Worm (Caenorhabditis elegans) whole organism, L4 larva: Measurements from ENCODE around the gene T25G12.6.

Experiments used
- F44E2.7 ChIP-seq: fragments of 200-800 bp; sonication (Bioruptor generic); IDR thresholded peaks from 2 replicates; pipeline ENCODE4 v2.1.2; 2022; ENCODE audit warnings: missing genetic modification characterization, missing compliant biosample characterization
- T26A8.4 ChIP-seq: fragments of 200-800 bp; sonication (Bioruptor generic); IDR thresholded peaks from 2 replicates; pipeline ENCODE4 v1.3.6; 2022; ENCODE audit warnings: missing genetic modification characterization, missing compliant biosample characterization
- Y75B8A.6 ChIP-seq: fragments of 200-800 bp; sonication (Bioruptor generic); IDR thresholded peaks from 2 replicates; pipeline ENCODE4 v1.3.6; 2022; ENCODE audit warnings: missing genetic modification reagents, missing genetic modification characterization, missing compliant biosample characterization
- ZK337.2 ChIP-seq: fragments of 200-800 bp; sonication (Bioruptor generic); IDR thresholded peaks from 2 replicates; pipeline ENCODE4 v1.3.6; 2022; ENCODE audit warnings: missing genetic modification reagents, missing genetic modification characterization, missing compliant biosample characterization
- ZK546.5 ChIP-seq, 2 experiments: sonication (generic microtip); optimal IDR thresholded peaks; 2 replicates each; lab custom pipeline; 2017; ENCODE audit warnings: missing biosample characterization in 2 of 2, missing genetic modification characterization in 2 of 2
- aha-1 ChIP-seq: fragments of 150-350 bp; peaks from one replicate; lab custom pipeline; 2014; ENCODE audit warnings: missing biosample characterization, missing genetic modification characterization
- ama-1 ChIP-seq: fragments of 150-350 bp; optimal IDR thresholded peaks from 2 replicates; lab custom pipeline; 2014; ENCODE audit warnings: inconsistent platforms, mixed read lengths
- ceh-20 ChIP-seq: fragments of 200-800 bp; sonication (Bioruptor generic); IDR thresholded peaks from 2 replicates; pipeline ENCODE4 v1.3.6; 2022; ENCODE audit warnings: missing genetic modification reagents, missing genetic modification characterization, missing compliant biosample characterization
- ceh-28 ChIP-seq: fragments of 150-350 bp; optimal IDR thresholded peaks from 2 replicates; lab custom pipeline; 2014; ENCODE audit warnings: missing biosample characterization, missing genetic modification reagents, missing genetic modification characterization
- ceh-32 ChIP-seq: sonication (generic microtip); optimal IDR thresholded peaks from 2 replicates; lab custom pipeline; 2016; ENCODE audit warnings: mild to moderate bottlenecking, missing genetic modification characterization, missing compliant biosample characterization; ENCODE audit not compliant: poor library complexity
- daf-16 ChIP-seq, 3 experiments: sonication (generic microtip); optimal IDR thresholded peaks; 2 replicates each; lab custom pipeline; 2016 to 2017; ENCODE audit warnings: missing genetic modification characterization in 3 of 3, missing genetic modification reagents in 3 of 3, mild to moderate bottlenecking in 2 of 3, missing compliant biosample characterization in 2 of 3, missing biosample characterization in 1 of 3, moderate library complexity in 1 of 3
- daf-8 ChIP-seq: fragments of 200-800 bp; sonication (Bioruptor generic); IDR thresholded peaks from 2 replicates; pipeline ENCODE4 v1.3.6; 2022; ENCODE audit warnings: missing genetic modification characterization, missing compliant biosample characterization
- dmd-6 ChIP-seq: fragments of 200-800 bp; sonication (Bioruptor generic); IDR thresholded peaks from 2 replicates; pipeline ENCODE4 v1.3.6; 2022; ENCODE audit warnings: missing genetic modification reagents, missing genetic modification characterization, missing compliant biosample characterization
- dve-1 ChIP-seq: sonication (generic microtip); optimal IDR thresholded peaks from 2 replicates; lab custom pipeline; 2017; ENCODE audit warnings: antibody characterized with exemption, mild to moderate bottlenecking, missing genetic modification characterization, missing compliant biosample characterization; ENCODE audit not compliant: insufficient read depth
- egl-43 ChIP-seq: fragments of 200-800 bp; sonication (Bioruptor generic); IDR thresholded peaks from 2 replicates; pipeline ENCODE4 v1.3.6; 2022; ENCODE audit warnings: missing genetic modification reagents, missing genetic modification characterization, missing compliant biosample characterization
- hlh-11 ChIP-seq: fragments of 200-800 bp; sonication (Bioruptor generic); optimal IDR thresholded peaks from 2 replicates; lab custom pipeline; 2018; ENCODE audit warnings: mild to moderate bottlenecking, missing genetic modification characterization, missing compliant biosample characterization
- jun-1 ChIP-seq: fragments of 150-350 bp; optimal IDR thresholded peaks from 2 replicates; lab custom pipeline; 2014; ENCODE audit warnings: missing biosample characterization, missing genetic modification reagents, missing genetic modification characterization
- lin-13 ChIP-seq: fragments of 150-350 bp; optimal IDR thresholded peaks from 2 replicates; lab custom pipeline; 2014; ENCODE audit warnings: missing biosample characterization, missing genetic modification reagents, missing genetic modification characterization
- lin-15B ChIP-seq: fragments of 150-350 bp; sonication (generic microtip); optimal IDR thresholded peaks from 3 replicates; lab custom pipeline; 2014; ENCODE audit warnings: missing biosample characterization, missing genetic modification characterization
- lin-29 ChIP-seq: fragments of 200-800 bp; sonication (Bioruptor generic); IDR thresholded peaks from 2 replicates; pipeline ENCODE4 v1.3.6; 2022; ENCODE audit warnings: missing genetic modification reagents, missing genetic modification characterization, missing compliant biosample characterization
- lin-38 ChIP-seq: fragments of 200-800 bp; sonication (Bioruptor generic); IDR thresholded peaks from 2 replicates; pipeline ENCODE4 v1.3.6; 2022; ENCODE audit warnings: missing genetic modification reagents, missing genetic modification characterization, missing compliant biosample characterization
- madf-9 ChIP-seq: fragments of 200-800 bp; sonication (Bioruptor generic); conservative IDR thresholded peaks from 2 replicates; pipeline ENCODE4 v1.3.6; 2022; ENCODE audit warnings: missing genetic modification reagents, missing genetic modification characterization, missing compliant biosample characterization
- mdl-1 ChIP-seq, 2 experiments: fragments of 150-350 bp in 1 of 2; sonication (generic microtip) in 1 of 2; optimal IDR thresholded peaks; 2 replicates each; lab custom pipeline; 2014 to 2017; ENCODE audit warnings: missing biosample characterization in 2 of 2, missing genetic modification characterization in 2 of 2
- mes-2 ChIP-seq: sonication (generic microtip); optimal IDR thresholded peaks from 2 replicates; lab custom pipeline; 2016; ENCODE audit warnings: missing genotype, mild to moderate bottlenecking, missing genetic modification characterization, missing compliant biosample characterization; ENCODE audit not compliant: poor library complexity, severe bottlenecking
- mxl-3 ChIP-seq: fragments of 200-800 bp; sonication (Bioruptor generic); optimal IDR thresholded peaks from 2 replicates; lab custom pipeline; 2018; ENCODE audit warnings: mild to moderate bottlenecking, missing genetic modification characterization, missing compliant biosample characterization
- nhr-102 ChIP-seq: sonication (generic microtip); optimal IDR thresholded peaks from 2 replicates; lab custom pipeline; 2016; ENCODE audit warnings: mild to moderate bottlenecking, missing genetic modification characterization, moderate library complexity, missing compliant biosample characterization
- nhr-11 ChIP-seq: fragments of 150-350 bp; optimal IDR thresholded peaks from 2 replicates; lab custom pipeline; 2014; ENCODE audit warnings: missing biosample characterization, missing genetic modification characterization
- nhr-111 ChIP-seq: fragments of 200-800 bp; sonication (Bioruptor generic); optimal IDR thresholded peaks from 2 replicates; lab custom pipeline; 2018; ENCODE audit warnings: mild to moderate bottlenecking, missing genetic modification characterization, missing compliant biosample characterization
- nhr-25 ChIP-seq: sonication (generic microtip); optimal IDR thresholded peaks from 2 replicates; lab custom pipeline; 2017; ENCODE audit warnings: missing genetic modification characterization, mild to moderate bottlenecking, missing compliant biosample characterization, antibody characterized with exemption, moderate library complexity, borderline replicate concordance; ENCODE audit not compliant: insufficient read depth
- nhr-28 ChIP-seq: fragments of 150-350 bp; optimal IDR thresholded peaks from 2 replicates; lab custom pipeline; 2014; ENCODE audit warnings: missing biosample characterization, missing genetic modification characterization
- nhr-41 ChIP-seq: fragments of 200-800 bp; sonication (Bioruptor generic); IDR thresholded peaks from 2 replicates; pipeline ENCODE4 v1.3.6; 2022; ENCODE audit warnings: missing genetic modification reagents, missing genetic modification characterization, missing compliant biosample characterization
- nhr-6 ChIP-seq: fragments of 150-350 bp; optimal IDR thresholded peaks from 2 replicates; lab custom pipeline; 2014; ENCODE audit warnings: missing biosample characterization, missing genetic modification characterization
- pha-4 ChIP-seq, 2 experiments: fragments of 150-350 bp in 1 of 2; fragments of 200-800 bp in 1 of 2; sonication (Bioruptor generic) in 1 of 2; IDR thresholded peaks in 1 of 2; optimal IDR thresholded peaks in 1 of 2; 2 replicates each; pipeline versions ENCODE4 v1.3.6 to Lab custom; 2014 to 2022; ENCODE audit warnings: missing genetic modification characterization in 2 of 2, missing genetic modification reagents in 2 of 2, missing biosample characterization in 1 of 2, missing compliant biosample characterization in 1 of 2
- php-3 ChIP-seq: fragments of 200-800 bp; sonication (Bioruptor generic); IDR thresholded peaks from 2 replicates; pipeline ENCODE4 v1.3.6; 2022; ENCODE audit warnings: missing genetic modification reagents, missing genetic modification characterization, missing compliant biosample characterization
- pqm-1 ChIP-seq: sonication (generic microtip); optimal IDR thresholded peaks from 2 replicates; lab custom pipeline; 2017; ENCODE audit warnings: missing biosample characterization, missing genetic modification characterization
- saeg-2 ChIP-seq: fragments of 200-800 bp; sonication (Bioruptor generic); IDR thresholded peaks from 2 replicates; pipeline ENCODE4 v1.3.6; 2022; ENCODE audit warnings: missing genetic modification reagents, missing genetic modification characterization, missing compliant biosample characterization
- sdz-12 ChIP-seq: fragments of 200-800 bp; sonication (Bioruptor generic); optimal IDR thresholded peaks from 2 replicates; lab custom pipeline; 2018; ENCODE audit warnings: mild to moderate bottlenecking, missing genetic modification characterization, missing compliant biosample characterization
- set-16 ChIP-seq: fragments of 200-800 bp; sonication (Bioruptor generic); IDR thresholded peaks from 2 replicates; pipeline ENCODE4 v1.3.6; 2022; ENCODE audit warnings: missing genetic modification reagents, missing genetic modification characterization, missing compliant biosample characterization
- skn-1 ChIP-seq: fragments of 150-350 bp; optimal IDR thresholded peaks from 2 replicates; lab custom pipeline; 2014; ENCODE audit warnings: missing biosample characterization, missing genetic modification characterization
- snpc-1.2 ChIP-seq: fragments of 200-800 bp; sonication (Bioruptor generic); IDR thresholded peaks from 2 replicates; pipeline ENCODE4 v1.3.6; 2022; ENCODE audit warnings: missing genetic modification reagents, missing genetic modification characterization, missing compliant biosample characterization
- snpc-4 ChIP-seq: fragments of 150-350 bp; optimal IDR thresholded peaks from 2 replicates; lab custom pipeline; 2014; ENCODE audit warnings: missing biosample characterization, missing genetic modification characterization
- spr-1 ChIP-seq: sonication (generic microtip); optimal IDR thresholded peaks from 2 replicates; lab custom pipeline; 2016; ENCODE audit warnings: mild to moderate bottlenecking, missing genetic modification characterization, missing compliant biosample characterization
- tra-1 ChIP-seq: fragments of 200-800 bp; sonication (Bioruptor generic); IDR thresholded peaks from 2 replicates; pipeline ENCODE4 v1.3.6; 2022; ENCODE audit warnings: missing genetic modification reagents, missing genetic modification characterization, missing compliant biosample characterization
- vab-7 ChIP-seq: fragments of 200-800 bp; sonication (Bioruptor generic); IDR thresholded peaks from 2 replicates; pipeline ENCODE4 v1.3.6; 2022; ENCODE audit warnings: missing genetic modification reagents, missing genetic modification characterization, missing compliant biosample characterization
- zfp-2 ChIP-seq: sonication (generic microtip); optimal IDR thresholded peaks from 2 replicates; lab custom pipeline; 2016; ENCODE audit warnings: mild to moderate bottlenecking, missing genetic modification characterization, missing compliant biosample characterization
- zip-11 ChIP-seq: fragments of 200-800 bp; sonication (Bioruptor generic); IDR thresholded peaks from 2 replicates; pipeline ENCODE4 v1.3.6; 2022; ENCODE audit warnings: missing genetic modification characterization, missing compliant biosample characterization

Gene T25G12.6

ce11 chrX:17185696-17186430 is 44.1 kb downstream of the T25G12.6 start, which contains the start of gene sid-3:
TSS of gene sid-3 (plus strand) at chrX:17186380.
- TF ChIP-seq nhr-6 (tag; lab: Kevin White, UChicago) = no peak
- no peak for TF ChIP-seq daf-8 (GFP tag; lab: Robert Waterston, UW)
- TF ChIP-seq lin-29 = no peak
- no peak for TF ChIP-seq ZK546.5 (tag; optimal IDR thresholded peaks at IDR 0.05; lab: Kevin White, UChicago)
- no peak for TF ChIP-seq ZK337.2 (GFP tag; lab: Robert Waterston, UW)
- peak; percentile 55 for TF ChIP-seq hlh-11 (tag; lab: Kevin White, UChicago)
- TF ChIP-seq zfp-2 = no peak
- peak; percentile 96 for TF ChIP-seq aha-1 (tag; lab: Kevin White, UChicago)
- no peak for TF ChIP-seq snpc-4 (tag; lab: Kevin White, UChicago)
- no peak for TF ChIP-seq egl-43 (GFP tag; lab: Robert Waterston, UW)
- TF ChIP-seq saeg-2 = no peak
- no peak for TF ChIP-seq ama-1 (lab: Kevin White, UChicago)
- TF ChIP-seq pqm-1 (tag; lab: Kevin White, UChicago) = peak; percentile 75
- no peak for TF ChIP-seq nhr-111
- no peak for TF ChIP-seq madf-9
- no peak for TF ChIP-seq ceh-20 (GFP tag; lab: Robert Waterston, UW)
- no peak for TF ChIP-seq nhr-11 (tag; lab: Kevin White, UChicago)
- no peak for TF ChIP-seq vab-7
- TF ChIP-seq nhr-41 = no peak
- no peak for TF ChIP-seq skn-1 (tag; lab: Kevin White, UChicago)
- TF ChIP-seq ceh-32 (tag; lab: Kevin White, UChicago) = no peak
- no peak for TF ChIP-seq nhr-102 (tag; lab: Kevin White, UChicago)
- TF ChIP-seq daf-16 (GFP tag; optimal IDR thresholded peaks at IDR 0.05; lab: Kevin White, UChicago) = no peak
- TF ChIP-seq daf-16 (tag; optimal IDR thresholded peaks at IDR 0.05; lab: Kevin White, UChicago) = peak; percentile 51
- TF ChIP-seq F44E2.7 (GFP tag; lab: Robert Waterston, UW) = no peak
- TF ChIP-seq lin-38 (GFP tag; lab: Robert Waterston, UW) = no peak
- no peak for TF ChIP-seq snpc-1.2 (GFP tag; lab: Robert Waterston, UW)
- TF ChIP-seq mxl-3 (GFP tag; lab: Kevin White, UChicago) = peak; percentile 23
- TF ChIP-seq nhr-25 (tag; lab: Kevin White, UChicago) = no peak
- TF ChIP-seq lin-13 (GFP tag; lab: Kevin White, UChicago) = no peak
- peak; percentile 25 for TF ChIP-seq mes-2 (tag; lab: Kevin White, UChicago)
- no peak for TF ChIP-seq Y75B8A.6
- no peak for TF ChIP-seq zip-11 (GFP tag; lab: Robert Waterston, UW)
- no peak for TF ChIP-seq pha-4 (GFP tag; IDR thresholded peaks at IDR 0.05; lab: Robert Waterston, UW)
- no peak for TF ChIP-seq pha-4 (tag; optimal IDR thresholded peaks at IDR 0.05; lab: Kevin White, UChicago)
- no peak for TF ChIP-seq set-16 (GFP tag; lab: Robert Waterston, UW)
- TF ChIP-seq mdl-1 (tag; optimal IDR thresholded peaks at IDR 0.05; lab: Kevin White, UChicago) = no peak
- TF ChIP-seq jun-1 (tag; lab: Kevin White, UChicago) = no peak
- TF ChIP-seq tra-1 (GFP tag; lab: Robert Waterston, UW) = peak; percentile 66; the same call in 1 of the 2 replicates
- TF ChIP-seq lin-15B (tag; lab: Kevin White, UChicago) = no peak
- TF ChIP-seq T26A8.4 (GFP tag; lab: Robert Waterston, UW) = no peak
- TF ChIP-seq spr-1 = no peak
- TF ChIP-seq ceh-28 (tag; lab: Kevin White, UChicago) = no peak
- peak; percentile 53 for TF ChIP-seq nhr-28 (tag; lab: Kevin White, UChicago)
- no peak for TF ChIP-seq php-3 (GFP tag; lab: Robert Waterston, UW)
- no peak for TF ChIP-seq sdz-12 (GFP tag; lab: Kevin White, UChicago)
- TF ChIP-seq dve-1 = peak; percentile 33
- TF ChIP-seq dmd-6 = peak; percentile 80
